Worm (Caenorhabditis elegans) whole organism, L2 larva: Measurements from ENCODE around the gene cua-1.
A peak's percentile ranks its signal among the peaks of the same experiment; 100 is the strongest.

Experiments used
- C34F6.9 ChIP-seq: fragments of 150-350 bp; optimal IDR thresholded peaks from 2 replicates; lab custom pipeline; 2014; ENCODE audit warnings: missing biosample characterization, missing genetic modification characterization
- Y55F3AM.14 ChIP-seq: fragments of 200-800 bp; sonication (Bioruptor generic); optimal IDR thresholded peaks from 2 replicates; lab custom pipeline; 2018; ENCODE audit warnings: mild to moderate bottlenecking, missing genetic modification characterization, missing compliant biosample characterization
- alr-1 ChIP-seq: fragments of 150-350 bp; optimal IDR thresholded peaks from 2 replicates; lab custom pipeline; 2014; ENCODE audit warnings: missing biosample characterization, missing genetic modification characterization
- ama-1 ChIP-seq: fragments of 150-350 bp; optimal IDR thresholded peaks from 2 replicates; lab custom pipeline; 2018; ENCODE audit warnings: inconsistent platforms
- ceh-16 ChIP-seq: fragments of 150-350 bp; optimal IDR thresholded peaks from 2 replicates; lab custom pipeline; 2014; ENCODE audit warnings: missing biosample characterization, missing genetic modification characterization
- ceh-82 ChIP-seq: fragments of 150-350 bp; optimal IDR thresholded peaks from 2 replicates; lab custom pipeline; 2014; ENCODE audit warnings: missing biosample characterization, missing genetic modification characterization
- crh-2 ChIP-seq: sonication (generic microtip); optimal IDR thresholded peaks from 2 replicates; lab custom pipeline; 2017; ENCODE audit warnings: missing biosample characterization, missing genetic modification characterization
- dmd-4 ChIP-seq: sonication (generic microtip); optimal IDR thresholded peaks from 2 replicates; lab custom pipeline; 2017; ENCODE audit warnings: missing biosample characterization, missing genetic modification characterization
- egl-27 ChIP-seq: sonication (generic microtip); optimal IDR thresholded peaks from 3 replicates; lab custom pipeline; 2017; ENCODE audit warnings: missing biosample characterization, missing genetic modification reagents, missing genetic modification characterization
- elt-3 ChIP-seq: sonication (generic microtip); optimal IDR thresholded peaks from 2 replicates; lab custom pipeline; 2017; ENCODE audit warnings: missing biosample characterization, missing genetic modification characterization
- gmeb-1 ChIP-seq: fragments of 150-350 bp; optimal IDR thresholded peaks from 2 replicates; lab custom pipeline; 2014; ENCODE audit warnings: missing biosample characterization, missing genetic modification characterization
- lin-11 ChIP-seq: fragments of 150-350 bp; sonication (generic microtip); optimal IDR thresholded peaks from 2 replicates; lab custom pipeline; 2014; ENCODE audit warnings: missing biosample characterization, missing genetic modification characterization, inconsistent platforms, mixed read lengths
- lin-13 ChIP-seq: fragments of 150-350 bp; optimal IDR thresholded peaks from 2 replicates; lab custom pipeline; 2014; ENCODE audit warnings: missing biosample characterization, missing genetic modification reagents, missing genetic modification characterization
- lin-39 ChIP-seq: fragments of 150-350 bp; optimal IDR thresholded peaks from 2 replicates; lab custom pipeline; 2014; ENCODE audit warnings: missing biosample characterization, missing genetic modification reagents, missing genetic modification characterization
- lsy-2 ChIP-seq, 2 experiments: fragments of 150-350 bp in 1 of 2; sonication (generic microtip) in 1 of 2; optimal IDR thresholded peaks; 2 replicates each; lab custom pipeline; 2014 to 2017; ENCODE audit warnings: missing biosample characterization in 2 of 2, missing genetic modification characterization in 2 of 2
- mab-5 ChIP-seq: fragments of 150-350 bp; optimal IDR thresholded peaks from 2 replicates; lab custom pipeline; 2014; ENCODE audit warnings: missing biosample characterization, missing genetic modification characterization
- mdl-1 ChIP-seq, 2 experiments: fragments of 150-350 bp in 1 of 2; sonication (generic microtip) in 1 of 2; optimal IDR thresholded peaks; 2 replicates each; lab custom pipeline; 2017; ENCODE audit warnings: missing biosample characterization in 2 of 2, missing genetic modification characterization in 2 of 2
- nhr-11 ChIP-seq: fragments of 150-350 bp; optimal IDR thresholded peaks from 2 replicates; lab custom pipeline; 2014; ENCODE audit warnings: missing biosample characterization, missing genetic modification characterization
- nhr-12 ChIP-seq: fragments of 150-350 bp; optimal IDR thresholded peaks from 2 replicates; lab custom pipeline; 2014; ENCODE audit warnings: missing biosample characterization, missing genetic modification characterization
- nhr-129 ChIP-seq: fragments of 150-350 bp; optimal IDR thresholded peaks from 2 replicates; lab custom pipeline; 2014; ENCODE audit warnings: missing biosample characterization, missing genetic modification characterization
- nhr-23 ChIP-seq: fragments of 150-350 bp; optimal IDR thresholded peaks from 2 replicates; lab custom pipeline; 2014; ENCODE audit warnings: missing biosample characterization, missing genetic modification reagents, missing genetic modification characterization
- nhr-237 ChIP-seq: fragments of 150-350 bp; optimal IDR thresholded peaks from 2 replicates; lab custom pipeline; 2014; ENCODE audit warnings: missing biosample characterization, missing genetic modification characterization
- nhr-25 ChIP-seq: fragments of 150-350 bp; sonication (generic microtip); optimal IDR thresholded peaks from 3 replicates; lab custom pipeline; 2014; ENCODE audit warnings: missing biosample characterization, missing genetic modification characterization
- nhr-77 ChIP-seq: fragments of 150-350 bp; optimal IDR thresholded peaks from 2 replicates; lab custom pipeline; 2014; ENCODE audit warnings: missing biosample characterization, missing genetic modification characterization
- sem-4 ChIP-seq: fragments of 150-350 bp; optimal IDR thresholded peaks from 2 replicates; lab custom pipeline; 2014; ENCODE audit warnings: missing biosample characterization, missing genetic modification reagents, missing genetic modification characterization
- sma-9 ChIP-seq, 2 experiments: fragments of 150-350 bp in 1 of 2; sonication (generic microtip) in 1 of 2; optimal IDR thresholded peaks; 2 replicates each; lab custom pipeline; 2014 to 2016; ENCODE audit warnings: missing genetic modification characterization in 2 of 2, mild to moderate bottlenecking in 1 of 2, missing biosample characterization in 1 of 2, missing compliant biosample characterization in 1 of 2, missing genetic modification reagents in 1 of 2, moderate library complexity in 1 of 2
- unc-55 ChIP-seq: fragments of 150-350 bp; sonication (generic microtip); optimal IDR thresholded peaks from 3 replicates; lab custom pipeline; 2014; ENCODE audit warnings: missing biosample characterization, missing genetic modification reagents, missing genetic modification characterization
- unc-62 ChIP-seq: fragments of 150-350 bp; optimal IDR thresholded peaks from 2 replicates; lab custom pipeline; 2014; ENCODE audit warnings: missing biosample characterization, missing genetic modification reagents, missing genetic modification characterization
- zag-1 ChIP-seq: fragments of 150-350 bp; optimal IDR thresholded peaks from 2 replicates; lab custom pipeline; 2014; ENCODE audit warnings: missing biosample characterization, missing genetic modification characterization
- ztf-4 ChIP-seq: fragments of 150-350 bp; optimal IDR thresholded peaks from 2 replicates; lab custom pipeline; 2014; ENCODE audit warnings: missing biosample characterization, missing genetic modification characterization

cua-1 gene

DNA sequence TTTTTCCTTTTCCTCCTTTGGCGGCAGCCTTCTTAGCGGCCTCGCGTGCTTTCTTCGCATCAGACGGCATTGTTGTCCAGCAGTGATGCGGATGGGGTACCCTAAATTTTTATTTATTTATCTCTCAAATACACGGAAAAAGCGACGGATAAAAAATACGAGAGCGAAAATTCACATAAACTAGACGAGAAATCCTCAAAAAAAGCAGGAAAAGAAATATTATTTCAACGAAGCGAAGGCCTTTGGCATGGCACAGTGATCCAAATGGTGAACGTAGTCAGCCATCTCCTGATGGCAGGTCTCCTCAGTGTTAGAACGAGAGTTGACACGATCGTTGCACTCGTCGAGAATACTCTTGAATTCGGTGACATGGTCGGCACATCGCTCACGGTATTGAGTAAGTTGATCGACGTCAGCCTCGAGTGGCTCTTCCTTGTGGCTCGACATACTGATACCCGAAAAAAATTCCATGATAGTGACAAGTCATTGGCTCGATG is 7.1 kb upstream of the cua-1 start, which contains the start of the genes abcf-2 and T27E9.2:
abcf-2 (minus strand) TSS at position 101 of the 497 bp plus-strand sequence.
T27E9.2 (minus strand) TSS at position 447 of the 497 bp plus-strand sequence.
- no peak for TF ChIP-seq mdl-1 (tag; optimal IDR thresholded peaks at IDR 0.05; lab: Kevin White, UChicago)
- TF ChIP-seq unc-62, result no peak
- no peak for TF ChIP-seq ceh-16 (tag; lab: Kevin White, UChicago)
- no peak for TF ChIP-seq lin-39 (tag; lab: Kevin White, UChicago)
- TF ChIP-seq egl-27 (tag; lab: Kevin White, UChicago), result no peak
- no peak for TF ChIP-seq nhr-11
- TF ChIP-seq sma-9 (GFP tag; optimal IDR thresholded peaks at IDR 0.05; lab: Kevin White, UChicago), result no peak
- no peak for TF ChIP-seq sma-9 (tag; optimal IDR thresholded peaks at IDR 0.05; lab: Kevin White, UChicago)
- no peak for TF ChIP-seq mab-5 (tag; lab: Kevin White, UChicago)
- TF ChIP-seq alr-1 (tag; lab: Kevin White, UChicago), result no peak
- TF ChIP-seq ztf-4 (tag; lab: Kevin White, UChicago), result no peak
- no peak for TF ChIP-seq elt-3 (tag; lab: Kevin White, UChicago)
- TF ChIP-seq dmd-4 (tag; lab: Kevin White, UChicago), result no peak
- no peak for TF ChIP-seq ama-1
- no peak for TF ChIP-seq lin-13 (GFP tag; lab: Kevin White, UChicago)
- no peak for TF ChIP-seq nhr-23 (tag; lab: Kevin White, UChicago)

DNA sequence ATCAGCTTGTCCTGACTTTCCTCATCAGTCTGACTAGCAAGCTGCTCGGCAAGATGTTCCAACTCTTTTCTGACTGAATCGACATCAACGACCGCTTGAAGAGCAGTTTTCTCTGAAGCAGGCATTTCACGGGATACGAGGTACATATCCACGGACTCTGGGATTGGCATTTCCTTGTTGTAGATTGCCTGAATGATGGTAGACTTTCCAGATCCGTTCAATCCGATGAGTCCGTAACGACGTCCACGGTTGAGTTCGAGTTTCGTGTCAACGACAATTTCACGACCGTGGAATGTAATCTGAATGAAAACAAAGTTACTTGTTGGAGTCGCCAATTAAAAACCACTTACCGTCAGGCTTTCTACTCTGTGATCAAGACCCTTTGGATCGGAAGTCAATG is 6.4 kb upstream of the cua-1 start:
- TF ChIP-seq lin-39 (tag; lab: Kevin White, UChicago) (no peak), lsy-2 (tag; optimal IDR thresholded peaks at IDR 0.05; lab: Kevin White, UChicago) (no peak), alr-1 (tag; lab: Kevin White, UChicago) (no peak), gmeb-1 (tag; lab: Kevin White, UChicago) (no peak), nhr-25 (no peak), nhr-12 (tag; lab: Kevin White, UChicago) (no peak), nhr-237 (tag; lab: Kevin White, UChicago) (no peak), lin-13 (GFP tag; lab: Kevin White, UChicago) (no peak), crh-2 (tag; lab: Kevin White, UChicago) (no peak), lin-11 (no peak), nhr-77 (tag; lab: Kevin White, UChicago) (no peak), C34F6.9 (tag; lab: Kevin White, UChicago) (no peak), ztf-4 (tag; lab: Kevin White, UChicago) (no peak), Y55F3AM.14 (GFP tag; lab: Kevin White, UChicago) (no peak), unc-62 (no peak)

DNA sequence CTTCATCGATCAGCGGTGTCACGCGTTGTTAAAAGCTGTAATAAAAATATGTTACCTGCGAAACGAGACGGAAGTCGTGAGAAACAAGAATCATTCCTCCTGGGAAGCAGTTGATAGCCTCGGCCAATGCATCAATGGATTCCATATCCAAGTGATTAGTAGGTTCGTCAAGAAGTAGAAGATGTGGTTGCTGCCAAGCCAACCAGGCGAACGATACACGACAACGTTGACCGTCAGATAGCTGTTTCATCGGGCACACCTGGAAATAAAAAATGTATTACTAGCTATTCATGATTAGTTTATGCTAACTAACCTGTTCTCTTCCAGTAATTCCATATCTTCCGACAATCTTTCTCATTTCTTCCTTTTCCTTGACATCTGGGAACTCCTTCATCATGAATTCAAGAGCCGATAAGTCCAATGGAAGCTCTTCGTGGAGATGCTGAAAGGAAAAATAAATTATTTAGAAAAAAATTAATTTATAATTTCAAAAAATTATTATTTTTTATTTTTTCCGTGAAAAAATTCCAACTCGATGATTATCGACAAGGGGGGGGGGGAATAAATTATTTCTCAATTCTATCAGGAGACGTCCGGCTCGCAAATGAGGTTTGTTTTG is 4.0 kb upstream of the cua-1 start, which contains the start of gene tag-164:
tag-164 (plus strand) TSS at position 569 of the 619 bp plus-strand sequence.
- TF ChIP-seq unc-62, result no peak
- no peak for TF ChIP-seq ceh-82 (tag; lab: Kevin White, UChicago)
- TF ChIP-seq sem-4, result no peak

DNA sequence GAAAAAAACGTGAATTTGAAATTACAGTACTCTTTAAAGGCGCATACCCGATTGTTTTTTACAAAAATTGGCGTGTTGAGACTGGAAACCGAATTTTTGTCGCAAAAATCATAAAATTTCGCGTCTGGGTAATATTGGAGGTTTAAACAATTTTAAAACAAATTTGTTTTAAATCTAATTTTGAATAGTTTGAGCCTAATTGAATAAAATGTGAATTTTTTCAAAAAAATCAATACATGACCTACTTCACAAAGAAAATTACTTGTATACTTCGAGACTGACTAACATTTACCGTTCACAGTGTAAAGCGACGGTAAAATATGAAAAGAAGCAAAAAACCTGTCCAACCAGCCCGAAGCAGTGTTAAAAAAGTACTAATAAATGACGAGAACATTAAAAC is 2.2 kb upstream of the cua-1 start:
- TF ChIP-seq ama-1 (peak; percentile 1), nhr-237 (tag; lab: Kevin White, UChicago) (no peak)
- TF ChIP-seq, all 48 proteins: peak for 1

DNA sequence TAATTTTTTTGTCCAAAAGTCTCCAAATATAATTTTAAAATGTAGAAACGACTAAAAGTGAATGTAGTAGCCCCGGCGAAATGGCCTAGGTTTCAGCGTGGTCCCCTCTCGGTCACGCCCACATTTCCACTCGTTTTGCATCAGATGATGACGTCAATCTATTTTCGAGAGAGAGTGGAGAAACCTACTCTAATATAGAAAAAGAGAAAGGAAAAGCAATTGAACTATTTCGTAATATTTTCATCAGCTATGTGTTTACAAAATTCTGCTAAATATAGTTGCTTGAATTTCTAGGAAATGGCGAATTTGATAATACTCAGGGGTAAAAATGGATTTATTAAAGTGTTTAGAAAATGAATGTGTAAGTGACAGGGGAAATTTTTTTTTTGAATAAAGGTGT is 709 bp upstream of the cua-1 start:
- peak; percentile 12 for TF ChIP-seq sma-9 (GFP tag; optimal IDR thresholded peaks at IDR 0.05; lab: Kevin White, UChicago)
- no peak for TF ChIP-seq sma-9 (tag; optimal IDR thresholded peaks at IDR 0.05; lab: Kevin White, UChicago)
- TF ChIP-seq crh-2 (tag; lab: Kevin White, UChicago), result peak; percentile 66
- TF ChIP-seq nhr-77 (tag; lab: Kevin White, UChicago), result no peak
- TF ChIP-seq C34F6.9 (tag; lab: Kevin White, UChicago), result peak; percentile 73
- no peak for TF ChIP-seq Y55F3AM.14 (GFP tag; lab: Kevin White, UChicago)
- TF ChIP-seq lin-13 (GFP tag; lab: Kevin White, UChicago), result peak; percentile 53
- TF ChIP-seq unc-55 (GFP tag; lab: Kevin White, UChicago), result peak; percentile 92
- peak; percentile 73 for TF ChIP-seq nhr-129 (tag; lab: Kevin White, UChicago)
- peak in 1 of 2 experiments; percentile 64 for TF ChIP-seq lsy-2 (tag; optimal IDR thresholded peaks at IDR 0.05; lab: Kevin White, UChicago)
- TF ChIP-seq zag-1 (tag; lab: Kevin White, UChicago), result peak; percentile 1
